Fruit fly (Drosophila melanogaster): Measurements from ENCODE around the gene CG5516.

CG5516 gene

dm6 chr3R:15988353-15988752, 24.7 kb downstream of the CG5516 start:
- TF ChIP-seq Hr38 (GFP tag; optimal IDR thresholded peaks at IDR 0.05), result no peak
- TF ChIP-seq CG11902 (GFP tag; optimal IDR thresholded peaks at IDR 0.05), result no peak
- no peak for TF ChIP-seq OdsH (GFP tag; optimal IDR thresholded peaks at IDR 0.05)
- no peak for TF ChIP-seq eg (GFP tag; IDR thresholded peaks at IDR 0.05)
- TF ChIP-seq Eip93F (GFP tag; optimal IDR thresholded peaks at IDR 0.05), result no peak
- no peak for TF ChIP-seq CG1621 (tag; optimal IDR thresholded peaks at IDR 0.05)
- no peak for TF ChIP-seq topi (GFP tag; optimal IDR thresholded peaks at IDR 0.05)
- no peak for TF ChIP-seq CG6792 (GFP tag; optimal IDR thresholded peaks at IDR 0.05)
- TF ChIP-seq net (GFP tag; optimal IDR thresholded peaks at IDR 0.05), result no peak
- TF ChIP-seq fd59A (GFP tag; optimal IDR thresholded peaks at IDR 0.05), result no peak
- TF ChIP-seq CG15336 (GFP tag; IDR thresholded peaks at IDR 0.05), result no peak
- TF ChIP-seq CG10631 (GFP tag; optimal IDR thresholded peaks at IDR 0.05), result no peak
- TF ChIP-seq vri (GFP tag; optimal IDR thresholded peaks at IDR 0.05), result no peak
- TF ChIP-seq CG6808 (GFP tag; optimal IDR thresholded peaks at IDR 0.05), result no peak
- no peak for TF ChIP-seq spab (GFP tag; optimal IDR thresholded peaks at IDR 0.05)
- no peak for TF ChIP-seq CG11294 (GFP tag; IDR thresholded peaks at IDR 0.05)
- TF ChIP-seq fd85E (GFP tag; optimal IDR thresholded peaks at IDR 0.05), result no peak
- TF ChIP-seq CG6163 (GFP tag; IDR thresholded peaks at IDR 0.05), result no peak

dm6 chr3R:15989217-15989921, 25.7 kb downstream of the CG5516 start:
- no peak for TF ChIP-seq pdm3 (GFP tag; optimal IDR thresholded peaks at IDR 0.05)
- TF ChIP-seq vri (GFP tag; optimal IDR thresholded peaks at IDR 0.05), result no peak
- TF ChIP-seq Hr39 (GFP tag; optimal IDR thresholded peaks at IDR 0.05), result no peak
- TF ChIP-seq Eip78C (GFP tag), result no peak
- no peak for TF ChIP-seq OdsH (GFP tag; optimal IDR thresholded peaks at IDR 0.05)
- TF ChIP-seq fd85E (GFP tag; optimal IDR thresholded peaks at IDR 0.05), result no peak
- TF ChIP-seq fd59A (GFP tag; optimal IDR thresholded peaks at IDR 0.05), result no peak
- no peak for TF ChIP-seq acj6 (GFP tag; optimal IDR thresholded peaks at IDR 0.05)
- TF ChIP-seq esn (GFP tag; optimal IDR thresholded peaks at IDR 0.05), result no peak
- no peak for TF ChIP-seq ss (GFP tag; optimal IDR thresholded peaks at IDR 0.05)
- TF ChIP-seq CG15336 (GFP tag; IDR thresholded peaks at IDR 0.05), result no peak
- no peak for TF ChIP-seq CG34406 (GFP tag; optimal IDR thresholded peaks at IDR 0.05)
- TF ChIP-seq net (GFP tag; optimal IDR thresholded peaks at IDR 0.05), result no peak
- TF ChIP-seq Sox14 (GFP tag; optimal IDR thresholded peaks at IDR 0.05), result no peak

dm6 chr3R:15991593-15991992, 27.9 kb downstream of the CG5516 start:
- TF ChIP-seq CG8319 (GFP tag; optimal IDR thresholded peaks at IDR 0.05) (no peak), svp (GFP tag) (peak; percentile 89)

- no peak for TF ChIP-seq Eip93F (GFP tag; optimal IDR thresholded peaks at IDR 0.05)
- no peak for TF ChIP-seq acj6 (GFP tag; optimal IDR thresholded peaks at IDR 0.05)
- no peak for TF ChIP-seq Gug (GFP tag; IDR thresholded peaks at IDR 0.05)
- no peak for TF ChIP-seq ss (GFP tag; optimal IDR thresholded peaks at IDR 0.05)
- TF ChIP-seq CG8319 (GFP tag; optimal IDR thresholded peaks at IDR 0.05), result no peak
- TF ChIP-seq Sox15 (GFP tag; optimal IDR thresholded peaks at IDR 0.05), result no peak
- no peak for TF ChIP-seq pdm3 (GFP tag; optimal IDR thresholded peaks at IDR 0.05)
- TF ChIP-seq CG10631 (GFP tag; optimal IDR thresholded peaks at IDR 0.05), result no peak
- TF ChIP-seq vri (GFP tag; optimal IDR thresholded peaks at IDR 0.05), result no peak
- TF ChIP-seq Blimp-1 (GFP tag; optimal IDR thresholded peaks at IDR 0.05), result no peak
- no peak for TF ChIP-seq CG6792 (GFP tag; optimal IDR thresholded peaks at IDR 0.05)
- no peak for TF ChIP-seq CG16779 (tag; optimal IDR thresholded peaks at IDR 0.05)
- peak; percentile 29 for TF ChIP-seq Ets96B (tag; optimal IDR thresholded peaks at IDR 0.05)
- TF ChIP-seq Lpt (GFP tag; optimal IDR thresholded peaks at IDR 0.05), result peak; percentile 27
- no peak for TF ChIP-seq CG11294 (GFP tag; IDR thresholded peaks at IDR 0.05)
- no peak for TF ChIP-seq CG10669 (GFP tag; optimal IDR thresholded peaks at IDR 0.05)
- no peak for TF ChIP-seq esn (GFP tag; optimal IDR thresholded peaks at IDR 0.05)
- TF ChIP-seq lz (GFP tag; optimal IDR thresholded peaks at IDR 0.05), result no peak
- TF ChIP-seq svp (GFP tag), result peak; percentile 72
- no peak for TF ChIP-seq CG6808 (GFP tag; optimal IDR thresholded peaks at IDR 0.05)
- TF ChIP-seq Hr38 (GFP tag; optimal IDR thresholded peaks at IDR 0.05), result no peak
- TF ChIP-seq CG6276 (GFP tag; optimal IDR thresholded peaks at IDR 0.05), result no peak
- TF ChIP-seq CG8632 (GFP tag; optimal IDR thresholded peaks at IDR 0.05), result peak; percentile 4
- peak; percentile 52; the same call in 1 of the 3 replicates for TF ChIP-seq CG8119 (GFP tag; IDR thresholded peaks at IDR 0.05)
- TF ChIP-seq CG3919 (GFP tag; optimal IDR thresholded peaks at IDR 0.05), result peak; percentile 41
- peak; percentile 72 for TF ChIP-seq Eip78C (GFP tag)
- no peak for TF ChIP-seq topi (GFP tag; optimal IDR thresholded peaks at IDR 0.05)
- no peak for TF ChIP-seq CG32006 (GFP tag; optimal IDR thresholded peaks at IDR 0.05)
- no peak for TF ChIP-seq dac (GFP tag; optimal IDR thresholded peaks at IDR 0.05)
- no peak for TF ChIP-seq OdsH (GFP tag; optimal IDR thresholded peaks at IDR 0.05)
Measured at dm6 chr3R:15993139-15993804, 29.6 kb downstream of the CG5516 start.

Measured in whole organism, prepupa.